Worm (Caenorhabditis elegans): ENCODE results near the gene ckk-1.

ckk-1 gene

DNA sequence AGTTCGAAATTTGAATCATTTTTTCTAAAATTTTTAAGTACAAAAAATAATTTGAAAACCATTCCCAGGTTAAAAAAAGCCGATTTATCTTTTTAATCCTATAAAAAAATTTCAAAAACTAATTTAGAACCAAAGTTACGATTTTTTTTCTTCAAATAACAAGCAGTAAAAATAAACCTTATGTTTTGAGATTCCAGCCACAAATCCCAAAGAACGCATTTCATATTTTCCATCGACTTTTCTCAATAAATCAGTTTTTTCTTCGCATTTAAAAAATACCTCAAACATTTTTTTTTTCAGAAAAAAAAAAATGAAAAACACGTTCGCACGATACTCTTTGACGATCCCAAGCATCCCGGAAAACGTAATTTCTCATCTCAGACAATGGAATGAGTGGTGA, at the start of gene ckk-1:
TSS of gene ckk-1 (plus strand) at position 301 of the 400 bp plus-strand sequence.
- TF ChIP-seq ama-1 (optimal IDR thresholded peaks at IDR 0.05): no peak
- TF ChIP-seq dmd-4 (tag; optimal IDR thresholded peaks at IDR 0.05): no peak

ce11 chrIII:5585711-5586110, 49.6 kb upstream of the ckk-1 start:
- TF ChIP-seq nhr-21 (tag; optimal IDR thresholded peaks at IDR 0.05) (no peak), egl-27 (tag; optimal IDR thresholded peaks at IDR 0.05) (no peak), Y55F3AM.14 (GFP tag; optimal IDR thresholded peaks at IDR 0.05) (no peak), peb-1 (tag; optimal IDR thresholded peaks at IDR 0.05) (no peak), sma-3 (GFP tag; optimal IDR thresholded peaks at IDR 0.05) (no peak), lsy-2 (tag; optimal IDR thresholded peaks at IDR 0.05) (no peak), dmd-4 (tag; optimal IDR thresholded peaks at IDR 0.05) (no peak), nhr-23 (tag; optimal IDR thresholded peaks at IDR 0.05) (no peak), ZK546.5 (tag; optimal IDR thresholded peaks at IDR 0.05) (no peak), alr-1 (tag; optimal IDR thresholded peaks at IDR 0.05) (no peak)

DNA sequence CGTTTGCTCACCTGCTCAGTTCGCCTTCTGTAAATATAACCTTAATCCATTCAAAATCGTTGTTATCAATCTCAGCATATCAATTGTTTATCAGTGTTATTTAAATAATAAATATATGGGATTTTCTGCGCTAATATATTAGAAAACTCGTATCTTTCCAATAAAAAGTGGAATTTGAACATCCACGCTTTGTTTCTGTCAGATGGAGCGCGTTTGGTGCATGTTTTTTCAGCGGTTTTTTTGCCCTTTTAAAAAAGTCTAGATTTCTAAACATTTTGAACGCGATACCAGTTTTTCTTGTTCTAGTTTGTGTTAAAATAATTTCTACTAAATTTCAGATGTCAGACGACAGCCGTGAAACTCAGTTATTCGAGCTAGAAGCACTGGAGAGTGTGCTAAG, 48.4 kb upstream of the ckk-1 start, which contains the start of gene F56D2.2:
TSS of gene F56D2.2 (plus strand) at position 339 of the 400 bp plus-strand sequence.
- no peak for TF ChIP-seq peb-1 (tag; optimal IDR thresholded peaks at IDR 0.05)
- TF ChIP-seq unc-39 (tag; optimal IDR thresholded peaks at IDR 0.05): no peak
- peak in 1 of 2 experiments; percentile 35 for TF ChIP-seq lsy-2 (tag; optimal IDR thresholded peaks at IDR 0.05)
- no peak for TF ChIP-seq egl-27 (tag; optimal IDR thresholded peaks at IDR 0.05)
- TF ChIP-seq nhr-6 (tag; optimal IDR thresholded peaks at IDR 0.05): no peak
- TF ChIP-seq lin-11 (tag; optimal IDR thresholded peaks at IDR 0.05): no peak
- TF ChIP-seq ama-1 (optimal IDR thresholded peaks at IDR 0.05): no peak
- no peak for TF ChIP-seq nhr-77 (tag; optimal IDR thresholded peaks at IDR 0.05)
- peak; percentile 60 for TF ChIP-seq unc-55 (GFP tag; optimal IDR thresholded peaks at IDR 0.05)
- TF ChIP-seq nhr-11 (tag; optimal IDR thresholded peaks at IDR 0.05): no peak
- no peak for TF ChIP-seq aly-2 (tag; optimal IDR thresholded peaks at IDR 0.05)
- TF ChIP-seq sem-4 (tag; optimal IDR thresholded peaks at IDR 0.05): no peak
- peak; percentile 74 for TF ChIP-seq gmeb-1 (tag; optimal IDR thresholded peaks at IDR 0.05)
- no peak for TF ChIP-seq R02D3.7 (tag; optimal IDR thresholded peaks at IDR 0.05)
- TF ChIP-seq sma-3 (GFP tag; optimal IDR thresholded peaks at IDR 0.05): no peak
- TF ChIP-seq nhr-129 (tag; optimal IDR thresholded peaks at IDR 0.05): peak; percentile 4
- no peak for TF ChIP-seq nhr-237 (tag; optimal IDR thresholded peaks at IDR 0.05)
- no peak for TF ChIP-seq snpc-4 (tag; optimal IDR thresholded peaks at IDR 0.05)
- TF ChIP-seq zag-1 (tag; optimal IDR thresholded peaks at IDR 0.05): no peak
- no peak for TF ChIP-seq mbf-1 (tag; optimal IDR thresholded peaks at IDR 0.05)
- TF ChIP-seq ceh-82 (tag; optimal IDR thresholded peaks at IDR 0.05): no peak
- TF ChIP-seq nhr-23 (tag; optimal IDR thresholded peaks at IDR 0.05): no peak

- no peak for TF ChIP-seq nhr-10 (tag; optimal IDR thresholded peaks at IDR 0.05)
- no peak for TF ChIP-seq unc-62 (GFP tag; optimal IDR thresholded peaks at IDR 0.05)
- no peak for TF ChIP-seq sem-4 (tag; optimal IDR thresholded peaks at IDR 0.05)
- no peak for TF ChIP-seq nhr-12 (tag; optimal IDR thresholded peaks at IDR 0.05)
- TF ChIP-seq nhr-23 (tag; optimal IDR thresholded peaks at IDR 0.05): no peak
- TF ChIP-seq lin-13 (GFP tag; optimal IDR thresholded peaks at IDR 0.05): no peak
- no peak for TF ChIP-seq nhr-11 (tag; optimal IDR thresholded peaks at IDR 0.05)
- no peak for TF ChIP-seq peb-1 (tag; optimal IDR thresholded peaks at IDR 0.05)
- TF ChIP-seq F13H6.1 (tag; optimal IDR thresholded peaks at IDR 0.05): no peak
- TF ChIP-seq ceh-16 (tag; optimal IDR thresholded peaks at IDR 0.05): no peak
- TF ChIP-seq crh-2 (tag; optimal IDR thresholded peaks at IDR 0.05): no peak
- TF ChIP-seq dmd-4 (tag; optimal IDR thresholded peaks at IDR 0.05): no peak
- no peak for TF ChIP-seq lsy-2 (tag; optimal IDR thresholded peaks at IDR 0.05)
- TF ChIP-seq nhr-237 (tag; optimal IDR thresholded peaks at IDR 0.05): no peak
- no peak for TF ChIP-seq aly-2 (tag; optimal IDR thresholded peaks at IDR 0.05)
Measured at ce11 chrIII:5588746-5589145, 46.5 kb upstream of the ckk-1 start.

DNA sequence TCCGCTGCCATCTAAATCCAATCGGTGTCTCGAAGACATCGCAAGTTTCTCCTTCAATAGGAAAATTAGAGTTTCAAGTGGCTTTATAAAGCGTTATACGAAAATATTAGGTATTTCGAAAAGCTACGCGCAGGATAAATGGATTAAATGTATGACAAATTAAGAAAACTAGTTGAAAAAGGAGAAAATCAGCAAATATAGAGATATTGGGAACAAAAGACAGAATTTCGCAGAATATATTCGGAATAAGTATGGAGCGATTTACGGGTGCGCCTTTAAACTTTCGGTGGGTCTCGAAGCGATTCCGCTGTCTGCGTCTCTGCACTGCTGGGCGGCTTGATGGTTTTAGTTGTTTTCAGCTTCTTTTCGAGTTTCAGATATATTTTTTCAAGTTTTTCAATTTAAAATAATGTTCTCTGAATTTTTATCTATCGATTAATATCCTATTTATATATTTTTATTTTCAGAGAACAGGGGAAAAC, 43.6 kb upstream of the ckk-1 start, which contains the start of the genes ddx-15 and ucr-1:
TSS of gene ddx-15 (minus strand) at position 51 of the 482 bp plus-strand sequence.
TSS of gene ucr-1 (plus strand) at position 468 of the 482 bp plus-strand sequence.
- TF ChIP-seq nhr-77 (tag; optimal IDR thresholded peaks at IDR 0.05) (no peak), ztf-1 (GFP tag; conservative IDR thresholded peaks at IDR 0.05) (no peak), nhr-25 (tag; optimal IDR thresholded peaks at IDR 0.05) (peak; percentile 23), ceh-16 (tag; optimal IDR thresholded peaks at IDR 0.05) (peak; percentile 4), ztf-4 (tag; optimal IDR thresholded peaks at IDR 0.05) (no peak), elt-1 (tag; optimal IDR thresholded peaks at IDR 0.05) (no peak), ztf-11 (tag; optimal IDR thresholded peaks at IDR 0.05) (no peak), C34F6.9 (tag; optimal IDR thresholded peaks at IDR 0.05) (peak; percentile 84), snpc-4 (tag; optimal IDR thresholded peaks at IDR 0.05) (peak; percentile 17), mdl-1 (tag; optimal IDR thresholded peaks at IDR 0.05) (no peak), zag-1 (tag; optimal IDR thresholded peaks at IDR 0.05) (no peak), unc-55 (GFP tag; optimal IDR thresholded peaks at IDR 0.05) (peak; percentile 89), R02D3.7 (tag; optimal IDR thresholded peaks at IDR 0.05) (peak; percentile 53), elt-3 (tag; optimal IDR thresholded peaks at IDR 0.05) (no peak), sma-3 (GFP tag; optimal IDR thresholded peaks at IDR 0.05) (peak; percentile 57), ZK546.5 (tag; optimal IDR thresholded peaks at IDR 0.05) (no peak), blmp-1 (tag; optimal IDR thresholded peaks at IDR 0.05; ENCODE audit: insufficient read depth) (peak; percentile 33), ama-1 (optimal IDR thresholded peaks at IDR 0.05) (no peak), lin-39 (tag; optimal IDR thresholded peaks at IDR 0.05) (no peak), nhr-129 (tag; optimal IDR thresholded peaks at IDR 0.05) (peak; percentile 28), lin-11 (tag; optimal IDR thresholded peaks at IDR 0.05) (peak; percentile 80), fos-1 (tag; optimal IDR thresholded peaks at IDR 0.05) (peak; percentile 17), lin-13 (GFP tag; optimal IDR thresholded peaks at IDR 0.05) (peak; percentile 77), mbf-1 (tag; optimal IDR thresholded peaks at IDR 0.05) (no peak)

All from whole organism, L2 larva.